Worm (Caenorhabditis elegans) whole organism, L1 larva: ENCODE data around the gene F36H12.3.

Experiments
- aha-1 ChIP-seq: fragments of 150-350 bp; optimal IDR thresholded peaks from 2 replicates; lab custom pipeline; 2014; ENCODE audit warnings: missing biosample characterization, missing genetic modification characterization
- blmp-1 ChIP-seq: fragments of 150-350 bp; optimal IDR thresholded peaks from 2 replicates; lab custom pipeline; 2014; ENCODE audit warnings: missing biosample characterization, missing genetic modification characterization
- egl-13 ChIP-seq: sonication (generic microtip); optimal IDR thresholded peaks from 2 replicates; lab custom pipeline; 2016; ENCODE audit warnings: missing genotype, missing genetic modification reagents, missing genetic modification characterization, missing compliant biosample characterization
- lir-3 ChIP-seq: sonication (generic microtip); optimal IDR thresholded peaks from 2 replicates; lab custom pipeline; 2016; ENCODE audit warnings: mild to moderate bottlenecking, missing genetic modification characterization, moderate library complexity, missing compliant biosample characterization; ENCODE audit not compliant: poor library complexity
- mdl-1 ChIP-seq, 2 experiments: fragments of 150-350 bp; optimal IDR thresholded peaks; 2 replicates each; lab custom pipeline; 2014 to 2017; ENCODE audit warnings: missing biosample characterization in 2 of 2, missing genetic modification characterization in 2 of 2, inconsistent platforms in 1 of 2
- nhr-237 ChIP-seq: fragments of 150-350 bp; optimal IDR thresholded peaks from 2 replicates; lab custom pipeline; 2014; ENCODE audit warnings: missing biosample characterization, missing genetic modification characterization
- nhr-28 ChIP-seq: fragments of 150-350 bp; optimal IDR thresholded peaks from 2 replicates; lab custom pipeline; 2014; ENCODE audit warnings: missing biosample characterization, missing genetic modification characterization
- nhr-90 ChIP-seq: sonication (generic microtip); optimal IDR thresholded peaks from 2 replicates; lab custom pipeline; 2016; ENCODE audit warnings: mild to moderate bottlenecking, missing genetic modification characterization, missing compliant biosample characterization; ENCODE audit not compliant: poor library complexity
- snpc-4 ChIP-seq: fragments of 150-350 bp; optimal IDR thresholded peaks from 2 replicates; lab custom pipeline; 2014; ENCODE audit warnings: missing biosample characterization, missing genetic modification characterization
- unc-130 ChIP-seq: fragments of 150-350 bp; optimal IDR thresholded peaks from 2 replicates; lab custom pipeline; 2017; ENCODE audit warnings: missing biosample characterization, missing genetic modification characterization, inconsistent platforms
- unc-62 ChIP-seq: fragments of 150-350 bp; optimal IDR thresholded peaks from 2 replicates; lab custom pipeline; 2014; ENCODE audit warnings: missing biosample characterization, missing genetic modification reagents, missing genetic modification characterization
- zag-1 ChIP-seq: fragments of 150-350 bp; optimal IDR thresholded peaks from 2 replicates; lab custom pipeline; 2014; ENCODE audit warnings: missing biosample characterization, missing genetic modification characterization

- no peak for TF ChIP-seq nhr-28 (tag; lab: Kevin White, UChicago)
- no peak for TF ChIP-seq nhr-90 (tag; lab: Kevin White, UChicago)
- TF ChIP-seq blmp-1 = no peak
- TF ChIP-seq lir-3 (tag; lab: Kevin White, UChicago) = no peak
- TF ChIP-seq aha-1 (tag; lab: Kevin White, UChicago) = no peak
- no peak for TF ChIP-seq snpc-4 (tag; lab: Kevin White, UChicago)
- no peak for TF ChIP-seq zag-1 (tag; lab: Kevin White, UChicago)
- TF ChIP-seq unc-62 (GFP tag; lab: Kevin White, UChicago) = no peak
- no peak for TF ChIP-seq nhr-237 (tag; lab: Kevin White, UChicago)
- no peak for TF ChIP-seq egl-13
- no peak for TF ChIP-seq unc-130
- no peak for TF ChIP-seq mdl-1 (tag; optimal IDR thresholded peaks at IDR 0.05; lab: Kevin White, UChicago)
These were observed 5.1 kb downstream of the F36H12.3 start, which contains the start of gene F36H12.17 for ce11 chrIV:5277752-5278151.
